Fruit fly (Drosophila melanogaster): ENCODE results near the gene CG33700.

Gene CG33700

dm6 chr3L:9511287-9512256 lies 13.8 kb downstream of the CG33700 start, which contains the start of gene RpS9 (continued):
- TF ChIP-seq CG1832 (GFP tag; optimal IDR thresholded peaks at IDR 0.05) (no peak), exex (tag; optimal IDR thresholded peaks at IDR 0.05) (peak; percentile 2), PHDP (tag; optimal IDR thresholded peaks at IDR 0.05) (peak; percentile 56), CG30020 (tag; optimal IDR thresholded peaks at IDR 0.05) (no peak), CG11504 (tag; optimal IDR thresholded peaks at IDR 0.05) (peak; percentile 35), Xbp1 (GFP tag; optimal IDR thresholded peaks at IDR 0.05) (no peak), Adf1 (GFP tag; IDR thresholded peaks at IDR 0.05) (no peak), gsb-n (tag; optimal IDR thresholded peaks at IDR 0.05) (peak; percentile 11), Gug (GFP tag; IDR thresholded peaks at IDR 0.05) (no peak), Jarid2 (GFP tag; optimal IDR thresholded peaks at IDR 0.05) (peak; percentile 69), insv (GFP tag; optimal IDR thresholded peaks at IDR 0.05) (peak in 1 of 2 experiments; percentile 38), vvl (GFP tag; IDR thresholded peaks at IDR 0.05) (peak; percentile 12), Deaf1 (tag; optimal IDR thresholded peaks at IDR 0.05) (peak; percentile 27), lilli (GFP tag; optimal IDR thresholded peaks at IDR 0.05) (peak; percentile 24), sob (GFP tag; IDR thresholded peaks at IDR 0.05) (peak; percentile 42; the same call in 1 of the 2 replicates), CG17359 (tag; optimal IDR thresholded peaks at IDR 0.05) (peak; percentile 38), Mes4 (GFP tag; optimal IDR thresholded peaks at IDR 0.05) (peak; percentile 68), CG13624 (GFP tag; optimal IDR thresholded peaks at IDR 0.05) (no peak), so (GFP tag; IDR thresholded peaks at IDR 0.05) (0 out of 3 replicates have a peak, but pooled peaks have one; percentile 44), stwl (tag; optimal IDR thresholded peaks at IDR 0.05) (peak; percentile 54), Sry-δ (GFP tag; optimal IDR thresholded peaks at IDR 0.05) (no peak), CG10979 (tag; optimal IDR thresholded peaks at IDR 0.05) (peak; percentile 21), Nf-YC (tag; optimal IDR thresholded peaks at IDR 0.05) (peak; percentile 24), CG18619 (GFP tag; optimal IDR thresholded peaks at IDR 0.05) (peak; percentile 20), abd-A (tag; optimal IDR thresholded peaks at IDR 0.05) (peak; percentile 38), CG10267 (tag; optimal IDR thresholded peaks at IDR 0.05) (peak; percentile 46), mirr (GFP tag; optimal IDR thresholded peaks at IDR 0.05) (peak; percentile 66), CG10543 (GFP tag; optimal IDR thresholded peaks at IDR 0.05) (peak; percentile 35), CG4328 (GFP tag; optimal IDR thresholded peaks at IDR 0.05) (no peak), Abd-B (GFP tag; optimal IDR thresholded peaks at IDR 0.05) (peak; percentile 11), dpn (GFP tag; optimal IDR thresholded peaks at IDR 0.05) (no peak), Side (GFP tag; optimal IDR thresholded peaks at IDR 0.05) (peak; percentile 14), gcm2 (GFP tag; optimal IDR thresholded peaks at IDR 0.05) (peak; percentile 9), nmo (GFP tag; optimal IDR thresholded peaks at IDR 0.05) (peak; percentile 37), CG2678 (tag; optimal IDR thresholded peaks at IDR 0.05) (peak; percentile 58), emc (GFP tag; optimal IDR thresholded peaks at IDR 0.05) (no peak), CG11696 (GFP tag; IDR thresholded peaks at IDR 0.05) (no peak), bbx (GFP tag; IDR thresholded peaks at IDR 0.05; ENCODE audit: partially characterized antibody) (peak; percentile 22; the same call in 1 of the 2 replicates), CG2712 (tag; optimal IDR thresholded peaks at IDR 0.05) (peak; percentile 46), ci (GFP tag; IDR thresholded peaks at IDR 0.05) (peak; percentile 49; the same call in 1 of the 3 replicates), CG9797 (GFP tag; optimal IDR thresholded peaks at IDR 0.05) (peak; percentile 74), CG9932 (GFP tag; IDR thresholded peaks at IDR 0.05) (peak; percentile 34; the same call in 1 of the 2 replicates), nerfin-1 (tag; optimal IDR thresholded peaks at IDR 0.05) (peak; percentile 52), CG4424 (GFP tag; optimal IDR thresholded peaks at IDR 0.05) (no peak), nau (GFP tag; optimal IDR thresholded peaks at IDR 0.05) (peak; percentile 4), CG17361 (GFP tag; IDR thresholded peaks at IDR 0.05) (peak; percentile 44; the same call in 1 of the 3 replicates), CG12659 (GFP tag; optimal IDR thresholded peaks at IDR 0.05) (peak; percentile 63)

Measured in whole organism, embryonic.